Worm (Caenorhabditis elegans): ENCODE measurements around the gene F56B3.4.
A peak's percentile ranks its signal among the peaks of the same experiment; 100 is the strongest.
"Not testable (repeated sequence)": the region's sequence is repeated elsewhere in the genome, so short reads cannot be mapped to it uniquely, and the experiment has no call there.

The F56B3.4 gene

ce11 chrIV:771061-771460, 23.0 kb downstream of the F56B3.4 start, which contains the start of gene F56B3.9:
Gene F56B3.9, plus strand, starts transcription at chrIV:771361.
- TF ChIP-seq mep-1 (tag; optimal IDR thresholded peaks at IDR 0.05); nhr-77 (tag; optimal IDR thresholded peaks at IDR 0.05); ama-1 (optimal IDR thresholded peaks at IDR 0.05): not testable (repeated sequence)

- TF ChIP-seq lin-35 (GFP tag; optimal IDR thresholded peaks at IDR 0.05) (peak; percentile 32 to 44), dpl-1 (GFP tag; optimal IDR thresholded peaks at IDR 0.05) (peak; percentile 27 to 59 (median 54)), nhr-85 (tag) (peak; percentile 17), efl-1 (optimal IDR thresholded peaks at IDR 0.05) (peak in 1 of 2 experiments; percentile 57), efl-1 (GFP tag; optimal IDR thresholded peaks at IDR 0.05 in 1 of 2) (peak; percentile 67 to 95), isw-1 (GFP tag; IDR thresholded peaks at IDR 0.05) (peak; percentile 15; the same call in 1 of the 2 replicates)
Measured at ce11 chrIV:769931-770544, 24.0 kb downstream of the F56B3.4 start.

ce11 chrIV:768312-768711, 25.8 kb downstream of the F56B3.4 start, which contains the start of gene F56B3.2:
Gene F56B3.2, minus strand, starts transcription at chrIV:768584.
- peak; percentile 100 for TF ChIP-seq blmp-1 (tag; optimal IDR thresholded peaks at IDR 0.05)
- no peak for TF ChIP-seq zip-4 (GFP tag; optimal IDR thresholded peaks at IDR 0.05)

- TF ChIP-seq ceh-90 (tag; optimal IDR thresholded peaks at IDR 0.05) = no peak
- TF ChIP-seq ztf-11 (tag; optimal IDR thresholded peaks at IDR 0.05) = no peak
- TF ChIP-seq mef-2 (tag; optimal IDR thresholded peaks at IDR 0.05) = no peak
- no peak for TF ChIP-seq unc-62 (GFP tag; optimal IDR thresholded peaks at IDR 0.05)
- TF ChIP-seq Y116A8C.19 (tag; optimal IDR thresholded peaks at IDR 0.05; ENCODE audit: borderline replicate concordance) = no peak
- no peak for TF ChIP-seq zag-1 (tag; optimal IDR thresholded peaks at IDR 0.05)
- TF ChIP-seq tlp-1 (tag; optimal IDR thresholded peaks at IDR 0.05) = no peak
- peak; percentile 19 for TF ChIP-seq nhr-77 (tag; optimal IDR thresholded peaks at IDR 0.05)
- no peak for TF ChIP-seq fkh-4 (tag; optimal IDR thresholded peaks at IDR 0.05; ENCODE audit: borderline replicate concordance)
- TF ChIP-seq lin-39 (tag; optimal IDR thresholded peaks at IDR 0.05) = no peak
- TF ChIP-seq ceh-88 (GFP tag; IDR thresholded peaks at IDR 0.05) = no peak
- TF ChIP-seq ztf-4 (tag; optimal IDR thresholded peaks at IDR 0.05) = no peak
- TF ChIP-seq nhr-85 (tag) = peak; percentile 97
- no peak for TF ChIP-seq ceh-8 (GFP tag; optimal IDR thresholded peaks at IDR 0.05)
- TF ChIP-seq sox-4 (tag; optimal IDR thresholded peaks at IDR 0.05) = no peak
- peak; percentile 56 for TF ChIP-seq mep-1 (tag; optimal IDR thresholded peaks at IDR 0.05)
- no peak for TF ChIP-seq zip-4 (GFP tag; optimal IDR thresholded peaks at IDR 0.05)
- no peak for TF ChIP-seq swsn-7 (tag; optimal IDR thresholded peaks at IDR 0.05)
- TF ChIP-seq vab-15 (tag; optimal IDR thresholded peaks at IDR 0.05) = no peak
- no peak for TF ChIP-seq hpl-2 (GFP tag; optimal IDR thresholded peaks at IDR 0.05)
- TF ChIP-seq isw-1 (GFP tag; IDR thresholded peaks at IDR 0.05) = no peak
- no peak for TF ChIP-seq nhr-28 (tag; optimal IDR thresholded peaks at IDR 0.05)
- no peak for TF ChIP-seq jun-1 (tag; optimal IDR thresholded peaks at IDR 0.05)
- TF ChIP-seq egl-13 (tag; optimal IDR thresholded peaks at IDR 0.05) = no peak
- no peak for TF ChIP-seq fkh-8 (tag; optimal IDR thresholded peaks at IDR 0.05)
- TF ChIP-seq skn-1 (tag; optimal IDR thresholded peaks at IDR 0.05) = no peak
- no peak for TF ChIP-seq lin-13 (GFP tag; optimal IDR thresholded peaks at IDR 0.05)
- TF ChIP-seq efl-3 (GFP tag; optimal IDR thresholded peaks at IDR 0.05) = no peak
- no peak for TF ChIP-seq snpc-4 (tag; optimal IDR thresholded peaks at IDR 0.05)
- no peak for TF ChIP-seq ceh-63 (GFP tag; optimal IDR thresholded peaks at IDR 0.05)
- no peak for TF ChIP-seq unc-130 (tag; optimal IDR thresholded peaks at IDR 0.05)
- TF ChIP-seq nhr-20 (tag; optimal IDR thresholded peaks at IDR 0.05) = peak; percentile 58
- TF ChIP-seq unc-98 (GFP tag; IDR thresholded peaks at IDR 0.05) = no peak
- TF ChIP-seq fkh-10 (GFP tag; optimal IDR thresholded peaks at IDR 0.05) = no peak
- TF ChIP-seq lir-3 (tag; optimal IDR thresholded peaks at IDR 0.05; ENCODE audit: poor library complexity) = no peak
- TF ChIP-seq lsy-2 (tag; optimal IDR thresholded peaks at IDR 0.05) = peak in 1 of 2 experiments; percentile 71
- TF ChIP-seq nhr-84 (tag; optimal IDR thresholded peaks at IDR 0.05) = no peak
- TF ChIP-seq blmp-1 (tag; optimal IDR thresholded peaks at IDR 0.05) = peak; percentile 84
- TF ChIP-seq unc-86 (tag; optimal IDR thresholded peaks at IDR 0.05) = no peak
- TF ChIP-seq nhr-19 (GFP tag; conservative IDR thresholded peaks at IDR 0.05) = no peak
Measured at ce11 chrIV:763377-764063, 30.6 kb downstream of the F56B3.4 start, which contains the start of gene col-103. Gene col-103, minus strand, starts transcription at chrIV:763678.
